Worm (Caenorhabditis elegans): ENCODE results near the gene Y43F8B.11.

Gene Y43F8B.11

ce11 chrV:19518468-19519168 lies 48.1 kb downstream of the Y43F8B.11 start:
- no peak for TF ChIP-seq nhr-21 (tag; optimal IDR thresholded peaks at IDR 0.05)
- TF ChIP-seq ztf-4 (tag; optimal IDR thresholded peaks at IDR 0.05) = no peak
- no peak for TF ChIP-seq nhr-10 (tag; optimal IDR thresholded peaks at IDR 0.05)
- no peak for TF ChIP-seq skn-1 (tag; optimal IDR thresholded peaks at IDR 0.05)
- TF ChIP-seq nhr-23 (tag; optimal IDR thresholded peaks at IDR 0.05) = no peak
- no peak for TF ChIP-seq ceh-82 (tag; optimal IDR thresholded peaks at IDR 0.05)
- no peak for TF ChIP-seq sma-9 (GFP tag; optimal IDR thresholded peaks at IDR 0.05)
- TF ChIP-seq sma-9 (tag; optimal IDR thresholded peaks at IDR 0.05) = no peak
- TF ChIP-seq ama-1 (optimal IDR thresholded peaks at IDR 0.05) = no peak
- no peak for TF ChIP-seq sma-3 (GFP tag; optimal IDR thresholded peaks at IDR 0.05)

DNA sequence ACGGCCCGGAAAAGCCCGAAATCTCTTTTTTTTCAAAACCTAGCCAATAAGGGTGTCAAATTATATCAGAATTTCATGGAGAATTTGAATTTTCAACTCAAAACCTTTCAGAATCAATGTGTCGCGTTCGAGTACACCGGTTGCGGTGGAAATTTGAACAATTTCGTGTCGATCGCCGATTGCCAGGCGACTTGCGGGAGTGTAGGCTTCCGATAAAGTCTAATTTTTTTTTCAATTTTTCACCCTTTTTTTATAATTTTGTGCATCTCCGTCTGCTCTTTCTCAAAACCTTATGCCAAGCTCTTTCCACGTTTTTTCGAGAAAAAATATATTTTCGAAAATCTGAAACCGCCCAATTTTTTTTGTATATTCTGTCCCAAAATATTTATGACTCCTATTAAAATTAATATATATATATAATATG lies 49.0 kb downstream of the Y43F8B.11 start:
- TF ChIP-seq nhr-237 (tag; optimal IDR thresholded peaks at IDR 0.05) (no peak), Y55F3AM.14 (GFP tag; optimal IDR thresholded peaks at IDR 0.05) (peak; percentile 50), alr-1 (tag; optimal IDR thresholded peaks at IDR 0.05) (no peak), ztf-11 (tag; optimal IDR thresholded peaks at IDR 0.05) (no peak), sem-4 (tag; optimal IDR thresholded peaks at IDR 0.05) (peak; percentile 10), lsy-2 (tag; optimal IDR thresholded peaks at IDR 0.05) (peak in 1 of 2 experiments; percentile 52), crh-2 (tag; optimal IDR thresholded peaks at IDR 0.05) (peak; percentile 8), ztf-4 (tag; optimal IDR thresholded peaks at IDR 0.05) (peak; percentile 63)

ce11 chrV:19520130-19520529 lies 49.6 kb downstream of the Y43F8B.11 start:
- TF ChIP-seq snpc-4 (tag; optimal IDR thresholded peaks at IDR 0.05) = no peak
- TF ChIP-seq ztf-4 (tag; optimal IDR thresholded peaks at IDR 0.05) = peak; percentile 53
- TF ChIP-seq Y55F3AM.14 (GFP tag; optimal IDR thresholded peaks at IDR 0.05) = peak; percentile 20
- no peak for TF ChIP-seq skn-1 (tag; optimal IDR thresholded peaks at IDR 0.05)
- no peak for TF ChIP-seq ztf-11 (tag; optimal IDR thresholded peaks at IDR 0.05)
- peak; percentile 76 for TF ChIP-seq ama-1 (optimal IDR thresholded peaks at IDR 0.05)

DNA sequence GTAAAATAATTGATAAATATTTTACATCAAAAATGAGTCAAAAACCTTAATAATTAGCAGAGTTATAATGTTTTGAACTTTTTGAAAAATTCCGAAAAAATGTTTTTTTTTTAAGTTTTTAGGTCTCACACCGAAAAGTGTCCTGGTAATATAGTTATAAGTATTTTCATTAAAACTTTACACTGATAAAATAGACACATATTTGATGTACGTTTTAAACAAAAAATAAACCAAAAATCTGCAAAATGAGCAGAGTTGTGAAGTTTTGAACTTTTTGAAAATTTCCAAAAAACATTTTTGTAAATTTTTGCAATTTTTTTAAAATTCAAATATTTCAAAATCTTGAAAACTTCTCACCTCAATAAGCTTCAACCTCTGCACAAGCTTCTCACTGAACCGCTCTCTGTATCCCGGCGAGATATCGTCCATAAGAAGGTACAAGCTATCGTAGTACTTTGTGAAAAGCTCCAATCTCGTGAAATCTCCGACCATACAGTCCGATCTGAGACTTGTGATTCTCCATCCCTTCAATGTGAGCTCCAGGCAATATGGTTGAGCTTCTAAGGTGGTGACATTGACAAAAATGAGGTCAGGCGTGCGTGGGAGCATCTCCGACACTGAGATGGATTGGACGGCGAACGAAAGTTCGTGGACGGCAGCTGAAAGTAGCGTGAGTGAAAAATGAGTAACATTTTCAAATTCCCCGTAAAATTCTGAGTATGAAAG lies 50.3 kb downstream of the Y43F8B.11 start:
- TF ChIP-seq ZK546.5 (tag; optimal IDR thresholded peaks at IDR 0.05) (no peak), skn-1 (tag; optimal IDR thresholded peaks at IDR 0.05) (no peak), alr-1 (tag; optimal IDR thresholded peaks at IDR 0.05) (no peak), ama-1 (optimal IDR thresholded peaks at IDR 0.05) (peak; percentile 52), dmd-4 (tag; optimal IDR thresholded peaks at IDR 0.05) (no peak), nhr-237 (tag; optimal IDR thresholded peaks at IDR 0.05) (no peak), nhr-23 (tag; optimal IDR thresholded peaks at IDR 0.05) (no peak)

DNA sequence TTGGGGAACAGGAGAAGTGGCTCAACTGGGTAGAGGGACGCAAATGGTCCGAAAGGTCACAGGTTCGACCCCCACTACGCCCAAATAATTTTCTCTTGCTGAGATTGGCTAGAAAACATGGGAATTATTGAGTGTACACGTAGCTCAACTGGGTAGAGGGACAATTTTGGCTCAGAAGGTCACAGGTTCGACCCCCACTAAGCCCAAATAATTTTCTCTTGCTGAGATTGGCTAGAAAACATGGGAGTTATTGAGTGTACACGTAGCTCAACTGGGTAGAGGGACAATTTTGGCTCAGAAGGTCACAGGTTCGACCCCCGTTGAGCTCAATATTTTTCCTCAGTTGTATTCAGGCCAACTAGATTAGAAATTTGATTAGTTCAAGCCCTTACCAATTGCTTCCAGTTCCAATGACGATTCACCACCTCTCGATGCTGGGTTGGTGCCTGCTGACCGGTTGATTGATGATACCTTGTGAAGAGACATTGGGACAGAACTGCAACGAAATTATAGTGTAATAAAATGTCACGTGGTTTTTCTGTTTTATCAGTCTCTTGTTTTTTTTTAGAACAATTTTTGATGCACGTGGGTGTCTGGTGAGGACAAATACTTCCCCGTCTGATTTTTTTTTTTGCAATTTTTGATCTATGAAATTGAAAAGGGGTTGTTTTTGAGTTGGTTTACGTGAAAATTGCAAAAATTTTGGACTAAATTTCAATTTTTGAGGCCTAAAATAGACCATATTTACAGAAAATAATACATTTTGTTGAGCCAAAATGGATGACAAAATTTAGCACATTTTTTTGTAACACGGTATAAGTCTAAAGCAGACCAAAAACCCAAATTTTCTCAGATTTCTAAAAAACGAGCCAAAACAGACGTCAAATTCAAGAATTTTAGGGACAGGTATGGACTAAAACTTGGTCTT lies 51.1 kb downstream of the Y43F8B.11 start:
- TF ChIP-seq snpc-4 (tag; optimal IDR thresholded peaks at IDR 0.05) (no peak), Y55F3AM.14 (GFP tag; optimal IDR thresholded peaks at IDR 0.05) (peak; percentile 25), sma-9 (GFP tag; optimal IDR thresholded peaks at IDR 0.05) (peak; percentile 85), sma-9 (tag; optimal IDR thresholded peaks at IDR 0.05) (no peak), zag-1 (tag; optimal IDR thresholded peaks at IDR 0.05) (no peak), ZK546.5 (tag; optimal IDR thresholded peaks at IDR 0.05) (no peak), F13H6.1 (tag; optimal IDR thresholded peaks at IDR 0.05) (no peak), nhr-10 (tag; optimal IDR thresholded peaks at IDR 0.05) (no peak), sem-4 (tag; optimal IDR thresholded peaks at IDR 0.05) (no peak), aly-2 (tag; optimal IDR thresholded peaks at IDR 0.05) (no peak), peb-1 (tag; optimal IDR thresholded peaks at IDR 0.05) (no peak), nhr-6 (tag; optimal IDR thresholded peaks at IDR 0.05) (no peak), nhr-25 (tag; optimal IDR thresholded peaks at IDR 0.05) (peak; percentile 52), ceh-16 (tag; optimal IDR thresholded peaks at IDR 0.05) (no peak), ztf-1 (GFP tag; conservative IDR thresholded peaks at IDR 0.05) (no peak), fos-1 (tag; optimal IDR thresholded peaks at IDR 0.05) (no peak), nhr-12 (tag; optimal IDR thresholded peaks at IDR 0.05) (no peak), mab-5 (tag; optimal IDR thresholded peaks at IDR 0.05) (no peak), mdl-1 (tag; optimal IDR thresholded peaks at IDR 0.05) (peak in 1 of 2 experiments; percentile 34), nhr-11 (tag; optimal IDR thresholded peaks at IDR 0.05) (no peak), R02D3.7 (tag; optimal IDR thresholded peaks at IDR 0.05) (no peak), ztf-11 (tag; optimal IDR thresholded peaks at IDR 0.05) (no peak), elt-1 (tag; optimal IDR thresholded peaks at IDR 0.05) (no peak), blmp-1 (tag; optimal IDR thresholded peaks at IDR 0.05; ENCODE audit: insufficient read depth) (no peak), crh-2 (tag; optimal IDR thresholded peaks at IDR 0.05) (no peak), gmeb-1 (tag; optimal IDR thresholded peaks at IDR 0.05) (no peak), lsy-2 (tag; optimal IDR thresholded peaks at IDR 0.05) (peak in 1 of 2 experiments; percentile 57), nhr-77 (tag; optimal IDR thresholded peaks at IDR 0.05) (no peak), nhr-129 (tag; optimal IDR thresholded peaks at IDR 0.05) (peak; percentile 26), ceh-82 (tag; optimal IDR thresholded peaks at IDR 0.05) (no peak), C34F6.9 (tag; optimal IDR thresholded peaks at IDR 0.05) (peak; percentile 20)
